Fruit fly (Drosophila melanogaster) whole organism, embryonic: ENCODE measurements around the gene msd1.
A peak's percentile ranks its signal among the peaks of the same experiment; 100 is the strongest.

ENCODE experiments used
- Abd-B ChIP-seq: fragments of 200-800 bp; sonication (Bioruptor generic); optimal IDR thresholded peaks from 2 replicates; lab custom pipeline; 2018; ENCODE audit warnings: missing biosample characterization, mild to moderate bottlenecking, missing genetic modification characterization, moderate library complexity
- Adf1 ChIP-seq: fragments of 200-800 bp; sonication (Bioruptor generic); IDR thresholded peaks from 2 replicates; pipeline ENCODE4 v1.3.6; 2022; ENCODE audit warnings: missing biosample characterization, missing genetic modification characterization
- Aef1 ChIP-seq: fragments of 200-800 bp; sonication (Bioruptor generic); IDR thresholded peaks from 3 replicates; pipeline ENCODE4 v1.3.6; 2022; ENCODE audit warnings: missing biosample characterization, missing genetic modification characterization
- Asciz ChIP-seq: fragments of 200-800 bp; sonication (Bioruptor generic); optimal IDR thresholded peaks from 2 replicates; lab custom pipeline; 2017; ENCODE audit warnings: missing biosample characterization, mild to moderate bottlenecking, missing genetic modification characterization, missing genetic modification reagents
- Awh ChIP-seq: fragments of 200-800 bp; sonication (Bioruptor generic); IDR thresholded peaks from 2 replicates; pipeline ENCODE4, ENCODE4 v1.3.6; 2022; ENCODE audit warnings: missing biosample characterization, missing genetic modification characterization
- Bteb2 ChIP-seq: fragments of 200-800 bp; sonication (Bioruptor generic); optimal IDR thresholded peaks from 2 replicates; lab custom pipeline; 2016; ENCODE audit warnings: missing biosample characterization, missing genetic modification characterization
- CG10462 ChIP-seq: fragments of 200-800 bp; sonication (Bioruptor generic); optimal IDR thresholded peaks from 2 replicates; lab custom pipeline; 2016; ENCODE audit warnings: missing biosample characterization, missing genetic modification characterization
- CG10959 ChIP-seq: fragments of 200-800 bp; sonication (Bioruptor generic); IDR thresholded peaks from 2 replicates; pipeline ENCODE4 v1.3.6; 2022; ENCODE audit warnings: missing biosample characterization, missing genetic modification characterization
- CG11504 ChIP-seq: fragments of 200-800 bp; sonication (Bioruptor generic); optimal IDR thresholded peaks from 3 replicates; lab custom pipeline; 2019; ENCODE audit warnings: missing biosample characterization, mild to moderate bottlenecking, missing genetic modification characterization, moderate library complexity
- CG12744 ChIP-seq: fragments of 200-800 bp; sonication (Bioruptor generic); optimal IDR thresholded peaks from 2 replicates; lab custom pipeline; 2016; ENCODE audit warnings: missing biosample characterization, missing genetic modification characterization
- CG12769 ChIP-seq: fragments of 200-800 bp; sonication (Bioruptor generic); optimal IDR thresholded peaks from 2 replicates; lab custom pipeline; 2019; ENCODE audit warnings: missing biosample characterization, mild to moderate bottlenecking, missing genetic modification characterization, moderate library complexity
- CG14014 ChIP-seq: fragments of 200-800 bp; sonication (Bioruptor generic); IDR thresholded peaks from 2 replicates; pipeline ENCODE4 v1.3.6; 2022; ENCODE audit warnings: missing biosample characterization, missing genetic modification characterization
- CG2875 ChIP-seq: fragments of 200-800 bp; sonication (Bioruptor generic); optimal IDR thresholded peaks from 2 replicates; lab custom pipeline; 2017; ENCODE audit warnings: missing biosample characterization, mild to moderate bottlenecking, missing genetic modification characterization, missing genetic modification reagents
- CG32532 ChIP-seq: fragments of 200-800 bp; sonication (Bioruptor generic); IDR thresholded peaks from 2 replicates; pipeline ENCODE4 v1.3.6; 2022; ENCODE audit warnings: missing biosample characterization, missing genetic modification characterization
- CG32767 ChIP-seq: fragments of 200-800 bp; sonication (Bioruptor generic); IDR thresholded peaks from 2 replicates; pipeline ENCODE4 v1.3.6; 2022; ENCODE audit warnings: missing biosample characterization, missing genetic modification characterization
- CG4424 ChIP-seq: fragments of 200-800 bp; sonication (Bioruptor generic); optimal IDR thresholded peaks from 3 replicates; lab custom pipeline; 2016; ENCODE audit warnings: missing biosample characterization, missing genetic modification characterization
- CG6765 ChIP-seq: fragments of 200-800 bp; sonication (Bioruptor generic); optimal IDR thresholded peaks from 3 replicates; lab custom pipeline; 2017; ENCODE audit warnings: missing biosample characterization, mild to moderate bottlenecking, missing genetic modification characterization
- CG7987 ChIP-seq: fragments of 200-800 bp; sonication (Bioruptor generic); optimal IDR thresholded peaks from 2 replicates; lab custom pipeline; 2018; ENCODE audit warnings: missing biosample characterization, mild to moderate bottlenecking, missing genetic modification characterization, moderate library complexity
- CG8359 ChIP-seq: fragments of 200-800 bp; sonication (Bioruptor generic); optimal IDR thresholded peaks from 2 replicates; lab custom pipeline; 2017; ENCODE audit warnings: missing biosample characterization, mild to moderate bottlenecking, missing genetic modification characterization, borderline replicate concordance
- CG8478 ChIP-seq: fragments of >200 bp; optimal IDR thresholded peaks from 2 replicates; lab custom pipeline; 2018
- CG9876 ChIP-seq: fragments of 200-800 bp; sonication (Bioruptor generic); optimal IDR thresholded peaks from 2 replicates; lab custom pipeline; 2016; ENCODE audit warnings: missing biosample characterization, missing genetic modification characterization
- CG9932 ChIP-seq: fragments of 200-800 bp; sonication (Bioruptor generic); IDR thresholded peaks from 2 replicates; pipeline ENCODE4 v1.3.6; 2022; ENCODE audit warnings: missing biosample characterization, missing genetic modification characterization
- CTCF ChIP-seq: fragments of 200-800 bp; sonication (Bioruptor generic); optimal IDR thresholded peaks from 2 replicates; lab custom pipeline; 2017; ENCODE audit warnings: missing biosample characterization, mild to moderate bottlenecking, missing genetic modification characterization, moderate library complexity
- Chrac-16 ChIP-seq: fragments of 200-800 bp; sonication (Bioruptor generic); optimal IDR thresholded peaks from 3 replicates; lab custom pipeline; 2016; ENCODE audit warnings: missing biosample characterization, missing genetic modification characterization
- Doc2 ChIP-seq: fragments of 200-800 bp; sonication (Bioruptor generic); IDR thresholded peaks from 2 replicates; pipeline ENCODE4 v1.3.6; 2022; ENCODE audit warnings: missing biosample characterization, missing genetic modification characterization
- Doc3 ChIP-seq: fragments of 200-800 bp; sonication (Bioruptor generic); IDR thresholded peaks from 3 replicates; pipeline ENCODE4 v1.3.6; 2022; ENCODE audit warnings: missing biosample characterization, missing genetic modification characterization; ENCODE audit not compliant: partially characterized antibody
- Dref ChIP-seq: fragments of 200-800 bp; sonication (Bioruptor generic); IDR thresholded peaks from 2 replicates; pipeline ENCODE4 v1.3.6; 2022; ENCODE audit warnings: missing biosample characterization, missing genetic modification characterization
- Ets65A ChIP-seq: fragments of 200-800 bp; sonication (Bioruptor generic); peaks from one replicate; lab custom pipeline; 2016; ENCODE audit warnings: missing biosample characterization, missing genetic modification characterization
- Gsc ChIP-seq: fragments of 200-800 bp; sonication (Bioruptor generic); IDR thresholded peaks from 2 replicates; pipeline ENCODE4 v1.3.6; 2022; ENCODE audit warnings: missing biosample characterization, missing genetic modification characterization
- Hmx ChIP-seq: fragments of 200-800 bp; sonication (Bioruptor generic); optimal IDR thresholded peaks from 2 replicates; lab custom pipeline; 2016; ENCODE audit warnings: missing biosample characterization, missing genetic modification characterization
- Hr78 ChIP-seq, 2 experiments: fragments of 200-800 bp in 1 of 2; fragments of >200 bp in 1 of 2; sonication (Bioruptor generic) in 1 of 2; optimal IDR thresholded peaks; 2 replicates each; lab custom pipeline; 2017 to 2019; ENCODE audit warnings: missing biosample characterization in 2 of 2, missing genetic modification characterization in 2 of 2, mild to moderate bottlenecking in 1 of 2, moderate library complexity in 1 of 2
- NC2α ChIP-seq: fragments of 200-800 bp; sonication (Bioruptor generic); optimal IDR thresholded peaks from 2 replicates; lab custom pipeline; 2016; ENCODE audit warnings: missing biosample characterization, missing genetic modification characterization
- NK7.1 ChIP-seq: fragments of 200-800 bp; sonication (Bioruptor generic); optimal IDR thresholded peaks from 3 replicates; lab custom pipeline; 2016; ENCODE audit warnings: missing biosample characterization, missing genetic modification characterization
- al ChIP-seq: fragments of 200-800 bp; sonication (Bioruptor generic); IDR thresholded peaks from 2 replicates; pipeline ENCODE4 v1.3.6; 2022; ENCODE audit warnings: missing biosample characterization, missing genetic modification characterization
- chn ChIP-seq: fragments of 200-800 bp; sonication (Bioruptor generic); optimal IDR thresholded peaks from 2 replicates; lab custom pipeline; 2016; ENCODE audit warnings: missing biosample characterization, missing genetic modification characterization
- da ChIP-seq: fragments of 200-800 bp; sonication (Bioruptor generic); optimal IDR thresholded peaks from 2 replicates; lab custom pipeline; 2016; ENCODE audit warnings: missing biosample characterization, missing genetic modification characterization
- danr ChIP-seq: fragments of 200-800 bp; sonication (Bioruptor generic); IDR thresholded peaks from 2 replicates; pipeline ENCODE4 v1.3.6; 2022; ENCODE audit warnings: missing biosample characterization, missing genetic modification characterization
- fd96Cb ChIP-seq: fragments of 200-800 bp; sonication (Bioruptor generic); optimal IDR thresholded peaks from 2 replicates; lab custom pipeline; 2018; ENCODE audit warnings: missing biosample characterization, mild to moderate bottlenecking, missing genetic modification characterization, moderate library complexity
- gce ChIP-seq: fragments of 200-800 bp; sonication (Bioruptor generic); IDR thresholded peaks from 3 replicates; pipeline ENCODE4 v1.3.6; 2022; ENCODE audit warnings: missing biosample characterization, missing genetic modification characterization
- hb ChIP-seq: fragments of 200-800 bp; sonication (Bioruptor generic); IDR thresholded peaks from 3 replicates; pipeline ENCODE4 v1.3.6; 2022; ENCODE audit warnings: missing biosample characterization, missing genetic modification characterization; ENCODE audit not compliant: partially characterized antibody
- jumu ChIP-seq: fragments of 200-800 bp; sonication (Bioruptor generic); optimal IDR thresholded peaks from 3 replicates; lab custom pipeline; 2016; ENCODE audit warnings: missing biosample characterization, missing genetic modification characterization
- lab ChIP-seq: fragments of 200-800 bp; sonication (Bioruptor generic); optimal IDR thresholded peaks from 3 replicates; lab custom pipeline; 2017; ENCODE audit warnings: missing biosample characterization, missing genetic modification characterization, mild to moderate bottlenecking, moderate library complexity, missing genetic modification reagents
- lola ChIP-seq, 3 experiments: fragments of >200 bp in 2 of 3; fragments of 200-800 bp in 1 of 3; sonication (Bioruptor generic) in 1 of 3; optimal IDR thresholded peaks; 2 replicates each; lab custom pipeline; 2017 to 2019; ENCODE audit warnings: missing biosample characterization in 3 of 3, missing genetic modification characterization in 3 of 3, mild to moderate bottlenecking in 1 of 3, moderate library complexity in 1 of 3
- mam ChIP-seq: fragments of 200-800 bp; sonication (Bioruptor generic); optimal IDR thresholded peaks from 3 replicates; lab custom pipeline; 2016; ENCODE audit warnings: missing biosample characterization, missing genetic modification characterization
- sens ChIP-seq: fragments of 200-800 bp; sonication (Bioruptor generic); peaks from one replicate; lab custom pipeline; 2016; ENCODE audit warnings: missing biosample characterization, missing genetic modification characterization
- sens-2 ChIP-seq: fragments of 200-800 bp; sonication (Bioruptor generic); IDR thresholded peaks from 2 replicates; pipeline ENCODE4 v1.3.6; 2022; ENCODE audit warnings: missing biosample characterization, missing genetic modification characterization
- tio ChIP-seq: fragments of 200-800 bp; sonication (Bioruptor generic); optimal IDR thresholded peaks from 2 replicates; lab custom pipeline; 2017; ENCODE audit warnings: missing biosample characterization, missing genetic modification characterization, inconsistent platforms
- tll ChIP-seq, 2 experiments: fragments of 200-800 bp in 1 of 2; fragments of >200 bp in 1 of 2; sonication (Bioruptor generic) in 1 of 2; optimal IDR thresholded peaks; 2 replicates each; lab custom pipeline; 2017 to 2019; ENCODE audit warnings: missing biosample characterization in 2 of 2, missing genetic modification characterization in 2 of 2, mild to moderate bottlenecking in 1 of 2, moderate library complexity in 1 of 2
- vnd ChIP-seq: fragments of 200-800 bp; sonication (Bioruptor generic); IDR thresholded peaks from 3 replicates; pipeline ENCODE4 v1.3.6; 2022; ENCODE audit warnings: missing biosample characterization, missing genetic modification characterization; ENCODE audit not compliant: partially characterized antibody
- zen2 ChIP-seq: fragments of 200-800 bp; sonication (Bioruptor generic); IDR thresholded peaks from 3 replicates; pipeline ENCODE4 v1.3.6; 2022; ENCODE audit warnings: missing biosample characterization, missing genetic modification characterization; ENCODE audit not compliant: partially characterized antibody

Gene msd1

dm6 chr3L:1319097-1319725, 12.3 kb upstream of the msd1 start (continued):
- no peak for TF ChIP-seq CG8478 (lab: Kevin White, UChicago)
- TF ChIP-seq CG12744, result no peak
- TF ChIP-seq lab (GFP tag; lab: Kevin White, UChicago), result peak; percentile 78
- TF ChIP-seq Dref, result no peak
- peak; percentile 87 for TF ChIP-seq fd96Cb (tag; lab: Kevin White, UChicago)
- TF ChIP-seq CG10959 (GFP tag; lab: Robert Waterston, UW), result peak; percentile 75
- TF ChIP-seq gce, result peak; percentile 86
- TF ChIP-seq CG9932, result no peak
- peak; percentile 98 for TF ChIP-seq sens
- peak; percentile 67; the same call in 1 of the 2 replicates for TF ChIP-seq CG32532 (GFP tag; lab: Robert Waterston, UW)
- peak; percentile 68 for TF ChIP-seq jumu (GFP tag; lab: Kevin White, UChicago)
- no peak for TF ChIP-seq vnd (GFP tag; lab: Robert Waterston, UW)
- TF ChIP-seq Bteb2 (GFP tag; lab: Kevin White, UChicago), result peak; percentile 28
- no peak for TF ChIP-seq CG6765
- TF ChIP-seq Ets65A (GFP tag; lab: Kevin White, UChicago), result no peak
- no peak for TF ChIP-seq tll (GFP tag; optimal IDR thresholded peaks at IDR 0.05; lab: Kevin White, UChicago)
- peak; percentile 5 for TF ChIP-seq CG7987
- TF ChIP-seq NK7.1 (GFP tag; lab: Kevin White, UChicago), result peak; percentile 25
- TF ChIP-seq CG14014 (GFP tag; lab: Robert Waterston, UW), result peak; percentile 42; the same call in 1 of the 2 replicates
- 0 out of 2 replicates have a peak, but pooled peaks have one; percentile 9 for TF ChIP-seq al (GFP tag; lab: Robert Waterston, UW)
- peak; percentile 64 for TF ChIP-seq Aef1 (GFP tag; lab: Robert Waterston, UW)
- peak; percentile 51 for TF ChIP-seq mam
- TF ChIP-seq zen2 (GFP tag; lab: Robert Waterston, UW), result no peak
- peak; percentile 27 for TF ChIP-seq CTCF (GFP tag; lab: Kevin White, UChicago)
- TF ChIP-seq da (GFP tag; lab: Kevin White, UChicago), result peak; percentile 20
- TF ChIP-seq Awh, result peak; percentile 82
- peak; percentile 68 for TF ChIP-seq CG10462 (GFP tag; lab: Kevin White, UChicago)
- TF ChIP-seq hb, result no peak
- peak; percentile 84 for TF ChIP-seq CG4424 (GFP tag; lab: Kevin White, UChicago)
- TF ChIP-seq CG8359 (GFP tag; lab: Kevin White, UChicago), result peak; percentile 66
- peak; percentile 80 for TF ChIP-seq sens-2 (GFP tag; lab: Robert Waterston, UW)
- peak; percentile 61 for TF ChIP-seq Chrac-16 (GFP tag; lab: Kevin White, UChicago)
- peak; percentile 78 for TF ChIP-seq chn (GFP tag; lab: Kevin White, UChicago)
- TF ChIP-seq Gsc (GFP tag; lab: Robert Waterston, UW), result peak; percentile 42; the same call in 1 of the 2 replicates
- peak; percentile 89 for TF ChIP-seq CG11504 (tag; lab: Kevin White, UChicago)
- peak in 1 of 3 experiments; percentile 69 for TF ChIP-seq lola (GFP tag; optimal IDR thresholded peaks at IDR 0.05; lab: Kevin White, UChicago)
- TF ChIP-seq Hmx (GFP tag; lab: Kevin White, UChicago), result no peak
- TF ChIP-seq Hr78 (GFP tag; optimal IDR thresholded peaks at IDR 0.05; lab: Kevin White, UChicago), result no peak
- TF ChIP-seq CG32767 (GFP tag; lab: Robert Waterston, UW), result peak; percentile 63; the same call in 1 of the 2 replicates
- TF ChIP-seq CG12769 (tag; lab: Kevin White, UChicago), result peak; percentile 69
- TF ChIP-seq Adf1 (GFP tag; lab: Robert Waterston, UW), result no peak
- TF ChIP-seq danr (GFP tag; lab: Robert Waterston, UW), result peak; percentile 68
- TF ChIP-seq Abd-B, result peak; percentile 74
- peak; percentile 40 for TF ChIP-seq tio
- no peak for TF ChIP-seq Doc2 (GFP tag; lab: Robert Waterston, UW)
- no peak for TF ChIP-seq CG9876 (GFP tag; lab: Kevin White, UChicago)
- TF ChIP-seq NC2α (GFP tag; lab: Kevin White, UChicago), result peak; percentile 28
- TF ChIP-seq Doc3 (GFP tag; lab: Robert Waterston, UW), result no peak
- TF ChIP-seq CG2875 (GFP tag; lab: Kevin White, UChicago), result peak; percentile 82
- TF ChIP-seq Asciz (GFP tag; lab: Kevin White, UChicago), result peak; percentile 88
